Fruit fly (Drosophila melanogaster): ENCODE results near the gene CG5731.

Gene CG5731

DNA sequence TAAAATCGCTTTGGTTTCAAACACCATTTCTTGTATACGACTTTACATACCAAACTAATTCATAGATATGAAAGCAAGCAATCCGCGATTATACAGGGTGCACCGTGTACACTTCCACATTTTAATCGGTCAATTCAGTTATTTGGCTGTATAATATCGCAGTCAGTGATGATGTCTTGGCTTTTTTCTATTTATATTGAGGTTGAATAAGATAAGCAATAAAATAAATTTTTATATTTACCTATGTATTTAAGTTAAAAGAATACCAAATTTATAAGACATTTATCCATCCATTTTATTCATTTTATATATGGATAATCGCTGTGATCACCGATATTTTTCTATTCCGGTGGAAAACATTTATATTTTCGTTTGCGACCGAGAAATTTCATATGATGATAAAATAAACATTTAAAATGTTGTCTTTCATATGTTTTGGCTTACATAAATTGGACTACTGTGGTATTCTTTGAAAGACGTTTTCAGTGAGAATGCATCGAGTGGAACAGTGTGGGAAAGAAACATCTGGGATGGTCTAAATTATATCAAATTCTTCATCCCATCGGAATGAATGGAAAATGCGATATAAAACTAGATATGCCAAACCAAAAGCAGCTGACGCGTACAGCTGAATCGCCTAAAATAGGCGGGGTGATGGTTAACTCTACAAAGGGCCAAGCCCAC lies 17.3 kb upstream of the CG5731 start, which contains the start of gene CG5708 (continued):
- TF ChIP-seq Met (GFP tag; optimal IDR thresholded peaks at IDR 0.05) = peak; percentile 37

DNA sequence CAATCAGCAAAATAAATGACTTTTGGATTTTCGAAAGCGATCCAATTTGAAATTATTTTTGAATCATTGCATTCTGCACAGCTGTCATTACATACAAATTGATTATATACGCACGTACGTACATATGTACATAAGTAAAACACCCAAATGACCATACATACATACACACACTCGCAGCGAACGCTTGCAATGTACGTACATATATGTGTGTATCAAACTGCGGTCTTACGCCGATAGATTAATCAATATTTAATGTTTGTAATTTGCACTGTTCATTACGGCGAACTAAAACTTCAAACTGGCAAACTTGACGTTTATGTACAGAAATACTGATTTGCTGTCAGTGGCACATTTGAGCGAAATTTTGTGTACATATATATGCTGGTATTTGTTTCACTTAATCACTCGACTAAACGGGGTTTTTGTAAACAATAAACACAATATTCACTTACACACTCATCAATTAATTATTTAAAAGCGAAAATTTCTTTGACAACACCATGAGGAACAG lies 16.7 kb upstream of the CG5731 start:
- TF ChIP-seq CG11902 (GFP tag; optimal IDR thresholded peaks at IDR 0.05) (no peak), CG8119 (GFP tag; IDR thresholded peaks at IDR 0.05) (no peak), CG10669 (GFP tag; optimal IDR thresholded peaks at IDR 0.05) (no peak), topi (GFP tag; optimal IDR thresholded peaks at IDR 0.05) (no peak), Smox (GFP tag; optimal IDR thresholded peaks at IDR 0.05) (no peak), Eip75B (GFP tag; optimal IDR thresholded peaks at IDR 0.05) (no peak), net (GFP tag; optimal IDR thresholded peaks at IDR 0.05) (no peak), Sox102F (GFP tag; optimal IDR thresholded peaks at IDR 0.05) (no peak)

DNA sequence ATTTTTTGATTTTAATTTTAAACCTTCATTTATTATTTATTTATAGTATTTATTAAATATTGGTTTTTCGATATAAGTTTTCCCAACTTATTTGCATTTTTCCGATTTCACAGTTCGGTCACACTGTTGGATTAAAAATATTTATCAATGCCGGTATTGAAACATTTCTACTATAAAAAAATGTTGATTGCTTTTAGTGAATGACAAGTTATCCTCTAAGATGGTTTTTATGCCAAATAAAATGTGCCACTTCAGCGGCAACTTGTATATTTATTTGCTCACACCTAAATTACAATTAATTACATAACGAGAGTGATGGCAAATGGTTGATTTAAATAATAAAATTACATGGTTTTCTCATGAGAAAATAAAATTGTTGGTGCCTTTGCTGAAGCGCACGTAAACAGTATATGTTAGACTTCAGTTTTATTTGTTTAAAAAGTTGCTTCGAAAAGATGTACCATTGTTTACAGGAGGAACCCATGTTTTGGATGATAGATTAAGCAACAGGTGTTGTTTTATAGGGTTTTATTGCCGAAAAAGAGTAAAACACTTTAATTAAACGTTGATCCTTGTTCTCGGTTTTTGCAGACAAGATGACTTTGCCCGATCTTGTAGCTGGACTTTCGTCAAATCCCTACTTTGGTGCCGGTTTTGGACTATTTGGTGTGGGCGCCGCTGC lies 13.1 kb upstream of the CG5731 start, which contains the start of gene Bcs1:
Gene Bcs1 (plus strand): TSS at position 108 of the 682 bp plus-strand sequence.
- TF ChIP-seq CG9139 (GFP tag; optimal IDR thresholded peaks at IDR 0.05) = no peak
- TF ChIP-seq CG6854 (GFP tag; optimal IDR thresholded peaks at IDR 0.05) = no peak
- no peak for TF ChIP-seq esn (GFP tag; optimal IDR thresholded peaks at IDR 0.05)
- no peak for TF ChIP-seq CG8119 (GFP tag; IDR thresholded peaks at IDR 0.05)
- peak; percentile 41 for TF ChIP-seq fkh (GFP tag; optimal IDR thresholded peaks at IDR 0.05)
- TF ChIP-seq Ets21C (GFP tag; optimal IDR thresholded peaks at IDR 0.05) = no peak
- TF ChIP-seq Smox (GFP tag; optimal IDR thresholded peaks at IDR 0.05) = no peak

DNA sequence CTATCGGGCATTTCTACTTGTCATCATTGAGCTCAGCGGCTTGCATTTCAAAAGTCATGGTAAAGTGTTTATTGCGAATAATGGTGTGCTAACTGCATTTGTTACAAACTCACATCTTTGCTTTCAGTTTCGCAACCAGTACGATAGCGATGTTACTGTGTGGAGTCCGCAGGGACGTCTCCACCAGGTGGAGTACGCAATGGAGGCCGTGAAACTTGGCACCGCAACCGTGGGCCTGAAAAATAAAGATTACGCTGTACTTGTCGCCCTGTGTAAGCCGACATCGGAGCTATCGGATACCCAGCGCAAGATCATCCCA lies 11.8 kb upstream of the CG5731 start:
- TF ChIP-seq Met (GFP tag; optimal IDR thresholded peaks at IDR 0.05) (no peak), Ets21C (GFP tag; optimal IDR thresholded peaks at IDR 0.05) (no peak), esn (GFP tag; optimal IDR thresholded peaks at IDR 0.05) (no peak), CG31627 (GFP tag; optimal IDR thresholded peaks at IDR 0.05) (no peak), spab (GFP tag; optimal IDR thresholded peaks at IDR 0.05) (no peak), CG9139 (GFP tag; optimal IDR thresholded peaks at IDR 0.05) (no peak), CG6792 (GFP tag; optimal IDR thresholded peaks at IDR 0.05) (no peak), dsx (GFP tag; optimal IDR thresholded peaks at IDR 0.05; ENCODE audit: poor library complexity, severe bottlenecking) (no peak), acj6 (GFP tag; optimal IDR thresholded peaks at IDR 0.05) (no peak), Eip75B (GFP tag; optimal IDR thresholded peaks at IDR 0.05) (no peak), CG1621 (tag; optimal IDR thresholded peaks at IDR 0.05) (no peak), CG3032 (tag; optimal IDR thresholded peaks at IDR 0.05) (no peak), CG34406 (GFP tag; optimal IDR thresholded peaks at IDR 0.05) (no peak), net (GFP tag; optimal IDR thresholded peaks at IDR 0.05) (no peak), Smox (GFP tag; optimal IDR thresholded peaks at IDR 0.05) (no peak), CG10631 (GFP tag; optimal IDR thresholded peaks at IDR 0.05) (no peak), Hr39 (GFP tag; optimal IDR thresholded peaks at IDR 0.05) (no peak), CG32006 (GFP tag; optimal IDR thresholded peaks at IDR 0.05) (no peak), CG11902 (GFP tag; optimal IDR thresholded peaks at IDR 0.05) (no peak)

DNA sequence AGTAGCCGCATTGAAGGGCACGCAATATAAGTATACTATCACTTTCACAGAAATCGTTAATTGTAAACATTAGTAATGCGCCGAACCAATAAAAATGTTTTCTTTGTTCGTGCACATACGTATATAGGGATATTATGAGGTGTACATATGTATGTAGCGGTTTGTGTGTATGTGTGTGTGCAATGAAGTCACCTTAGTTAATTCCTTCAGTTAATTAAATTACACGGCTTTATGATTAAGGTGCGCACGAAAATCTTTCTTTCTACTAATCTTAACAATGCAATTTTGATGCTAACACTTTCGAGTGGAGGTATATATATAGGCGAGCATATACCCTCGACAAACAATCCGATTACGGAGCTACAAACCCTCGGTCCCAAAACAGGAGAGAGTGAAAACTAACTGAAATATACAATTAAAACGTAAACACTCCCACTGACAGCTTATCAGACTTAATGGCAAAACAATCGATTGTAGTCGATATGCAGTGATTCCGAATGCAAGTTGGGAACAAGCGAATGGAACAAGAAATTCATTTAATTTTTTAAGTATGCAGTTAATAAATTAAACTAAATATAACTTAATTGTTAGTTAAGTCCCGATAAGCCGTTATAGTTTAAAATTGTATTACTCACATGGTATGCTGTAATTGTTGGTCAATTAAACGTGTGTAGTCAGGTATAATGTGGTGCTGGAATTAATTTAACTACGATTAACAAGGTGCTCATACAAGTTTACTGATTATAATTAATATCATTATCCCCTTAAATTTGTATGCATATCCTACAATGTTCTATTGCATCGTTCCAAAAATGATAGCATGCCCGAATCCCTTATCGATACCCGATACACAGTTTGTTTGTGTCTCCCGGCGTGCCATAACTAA lies 11.2 kb upstream of the CG5731 start, which contains the start of the genes Npc1a and Prosalpha6:
Gene Npc1a (minus strand): TSS at position 716 of the 886 bp plus-strand sequence.
Gene Prosalpha6 (plus strand): TSS at position 851 of the 886 bp plus-strand sequence.
- TF ChIP-seq ss (GFP tag; optimal IDR thresholded peaks at IDR 0.05) (no peak), OdsH (GFP tag; optimal IDR thresholded peaks at IDR 0.05) (no peak), CG3032 (tag; optimal IDR thresholded peaks at IDR 0.05) (peak; percentile 18), CG8319 (GFP tag; optimal IDR thresholded peaks at IDR 0.05) (no peak), topi (GFP tag; optimal IDR thresholded peaks at IDR 0.05) (no peak), vri (GFP tag; optimal IDR thresholded peaks at IDR 0.05) (peak; percentile 51), Blimp-1 (GFP tag; optimal IDR thresholded peaks at IDR 0.05) (peak; percentile 43), CG8632 (GFP tag; optimal IDR thresholded peaks at IDR 0.05) (no peak), fd85E (GFP tag; optimal IDR thresholded peaks at IDR 0.05) (no peak), achi (GFP tag; optimal IDR thresholded peaks at IDR 0.05) (peak; percentile 76), pdm3 (GFP tag; optimal IDR thresholded peaks at IDR 0.05) (no peak), cyc (GFP tag; optimal IDR thresholded peaks at IDR 0.05) (peak; percentile 32), Hr4 (GFP tag; optimal IDR thresholded peaks at IDR 0.05) (no peak), CG3919 (GFP tag; optimal IDR thresholded peaks at IDR 0.05) (no peak), Sox102F (GFP tag; optimal IDR thresholded peaks at IDR 0.05) (no peak), dsx (GFP tag; optimal IDR thresholded peaks at IDR 0.05; ENCODE audit: poor library complexity, severe bottlenecking) (no peak), Lpt (GFP tag; optimal IDR thresholded peaks at IDR 0.05) (no peak), lz (GFP tag; optimal IDR thresholded peaks at IDR 0.05) (peak; percentile 21), fkh (GFP tag; optimal IDR thresholded peaks at IDR 0.05) (peak; percentile 15)
